Fruit fly (Drosophila melanogaster) whole organism, adult: Measurements from ENCODE around the gene RpL10Ab.

ENCODE experiments used
- CG11617 ChIP-seq: fragments of 200-800 bp; sonication (Bioruptor generic); optimal IDR thresholded peaks from 2 replicates; lab custom pipeline; 2017; ENCODE audit warnings: mild to moderate bottlenecking, missing biosample characterization, missing genetic modification reagents, missing genetic modification characterization
- CG12768 ChIP-seq: fragments of 200-800 bp; sonication (Bioruptor generic); optimal IDR thresholded peaks from 2 replicates; lab custom pipeline; 2017; ENCODE audit warnings: missing biosample characterization, missing genetic modification characterization, mild to moderate bottlenecking, moderate library complexity, missing genetic modification reagents
- CG14711 ChIP-seq: fragments of 200-800 bp; sonication (Bioruptor generic); optimal IDR thresholded peaks from 2 replicates; lab custom pipeline; 2018; ENCODE audit warnings: missing biosample characterization, mild to moderate bottlenecking, missing genetic modification characterization, moderate library complexity
- CG1620 ChIP-seq: fragments of 200-800 bp; sonication (Bioruptor generic); optimal IDR thresholded peaks from 2 replicates; lab custom pipeline; 2016; ENCODE audit warnings: missing biosample characterization, missing genetic modification characterization
- CG33017 ChIP-seq: fragments of 200-800 bp; sonication (Bioruptor generic); optimal IDR thresholded peaks from 2 replicates; lab custom pipeline; 2018; ENCODE audit warnings: missing biosample characterization, mild to moderate bottlenecking, missing genetic modification characterization, moderate library complexity
- CG5204 ChIP-seq: fragments of 200-800 bp; sonication (Bioruptor generic); optimal IDR thresholded peaks from 2 replicates; lab custom pipeline; 2016; ENCODE audit warnings: missing biosample characterization, missing genetic modification characterization
- CG7045 ChIP-seq: fragments of 200-800 bp; sonication (Bioruptor generic); optimal IDR thresholded peaks from 2 replicates; lab custom pipeline; 2017; ENCODE audit warnings: missing biosample characterization, mild to moderate bottlenecking, missing genetic modification characterization
- CG7101 ChIP-seq: fragments of 200-800 bp; sonication (Bioruptor generic); optimal IDR thresholded peaks from 2 replicates; lab custom pipeline; 2018; ENCODE audit warnings: missing biosample characterization, mild to moderate bottlenecking, missing genetic modification characterization, moderate library complexity
- Clk ChIP-seq: fragments of 200-800 bp; sonication (Bioruptor generic); optimal IDR thresholded peaks from 2 replicates; lab custom pipeline; 2017; ENCODE audit warnings: missing biosample characterization, missing genetic modification characterization
- Crg-1 ChIP-seq: fragments of 200-800 bp; sonication (Bioruptor generic); optimal IDR thresholded peaks from 2 replicates; lab custom pipeline; 2016; ENCODE audit warnings: missing biosample characterization, missing genetic modification characterization
- Hr96 ChIP-seq: fragments of 200-800 bp; sonication (Bioruptor generic); optimal IDR thresholded peaks from 2 replicates; lab custom pipeline; 2016; ENCODE audit warnings: missing biosample characterization, missing genetic modification characterization
- Mnt ChIP-seq: fragments of 200-800 bp; sonication (Bioruptor generic); optimal IDR thresholded peaks from 2 replicates; lab custom pipeline; 2016; ENCODE audit warnings: missing biosample characterization, mild to moderate bottlenecking, missing genetic modification characterization
- bab1 ChIP-seq: fragments of 200-800 bp; sonication (Bioruptor generic); optimal IDR thresholded peaks from 3 replicates; lab custom pipeline; 2019; ENCODE audit warnings: missing biosample characterization, mild to moderate bottlenecking, missing genetic modification characterization, moderate library complexity
- cic ChIP-seq: fragments of 200-800 bp; sonication (Bioruptor generic); optimal IDR thresholded peaks from 2 replicates; lab custom pipeline; 2017; ENCODE audit warnings: missing biosample characterization, mild to moderate bottlenecking, missing genetic modification characterization, moderate library complexity
- cnc ChIP-seq, 2 experiments: fragments of >200 bp; optimal IDR thresholded peaks; 2 replicates each; lab custom pipeline; 2017
- kay ChIP-seq: fragments of 200-800 bp; sonication (Bioruptor generic); peaks from one replicate; lab custom pipeline; 2016; ENCODE audit warnings: missing biosample characterization, missing genetic modification characterization, borderline replicate concordance
- ovo ChIP-seq: fragments of 200-800 bp; sonication (Bioruptor generic); optimal IDR thresholded peaks from 2 replicates; lab custom pipeline; 2016; ENCODE audit warnings: missing biosample characterization, missing genetic modification characterization
- pad ChIP-seq: fragments of 200-800 bp; sonication (Bioruptor generic); optimal IDR thresholded peaks from 3 replicates; lab custom pipeline; 2017; ENCODE audit warnings: missing biosample characterization, missing genetic modification characterization, mild to moderate bottlenecking, moderate library complexity, missing genetic modification reagents
- tj ChIP-seq: fragments of 200-800 bp; sonication (Bioruptor generic); optimal IDR thresholded peaks from 3 replicates; lab custom pipeline; 2017; ENCODE audit warnings: missing biosample characterization, mild to moderate bottlenecking, missing genetic modification characterization, moderate library complexity
- toe ChIP-seq: fragments of 200-800 bp; sonication (Bioruptor generic); optimal IDR thresholded peaks from 2 replicates; lab custom pipeline; 2016; ENCODE audit warnings: missing biosample characterization, missing genetic modification characterization

The RpL10Ab gene

dm6 chr3L:11847703-11848102, 25.1 kb downstream of the RpL10Ab start, which contains the start of gene CG12521:
Gene CG12521 (minus strand): TSS chr3L:11847803.
- TF ChIP-seq kay (GFP tag; lab: Kevin White, UChicago), result peak; percentile 12
- no peak for TF ChIP-seq ovo
- no peak for TF ChIP-seq pad (GFP tag; lab: Kevin White, UChicago)
- TF ChIP-seq Mnt, result no peak

- no peak for TF ChIP-seq CG14711 (tag; lab: Kevin White, UChicago)
- TF ChIP-seq CG11617 (GFP tag; lab: Kevin White, UChicago), result no peak
- TF ChIP-seq Crg-1 (GFP tag; lab: Kevin White, UChicago), result no peak
- TF ChIP-seq CG1620 (GFP tag; lab: Kevin White, UChicago), result no peak
- no peak for TF ChIP-seq Hr96 (GFP tag; lab: Kevin White, UChicago)
- TF ChIP-seq pad (GFP tag; lab: Kevin White, UChicago), result no peak
- no peak for TF ChIP-seq Clk
Observed at dm6 chr3L:11852924-11853323, 30.3 kb downstream of the RpL10Ab start.

- TF ChIP-seq CG33017 (tag; lab: Kevin White, UChicago) (no peak), CG7045 (GFP tag; lab: Kevin White, UChicago) (no peak), Mnt (no peak), pad (GFP tag; lab: Kevin White, UChicago) (no peak), cnc (optimal IDR thresholded peaks at IDR 0.05; lab: Kevin White, UChicago) (no peak), CG12768 (GFP tag; lab: Kevin White, UChicago) (no peak), Crg-1 (GFP tag; lab: Kevin White, UChicago) (no peak), Clk (no peak), tj (GFP tag; lab: Kevin White, UChicago) (no peak), CG11617 (GFP tag; lab: Kevin White, UChicago) (no peak), ovo (no peak), CG5204 (GFP tag; lab: Kevin White, UChicago) (no peak), Hr96 (GFP tag; lab: Kevin White, UChicago) (no peak), kay (GFP tag; lab: Kevin White, UChicago) (no peak), toe (GFP tag; lab: Kevin White, UChicago) (no peak), cic (GFP tag; lab: Kevin White, UChicago) (no peak), CG1620 (GFP tag; lab: Kevin White, UChicago) (no peak), CG14711 (tag; lab: Kevin White, UChicago) (no peak), CG7101 (no peak)
Observed at dm6 chr3L:11858745-11859144, 36.1 kb downstream of the RpL10Ab start.

- TF ChIP-seq ovo (no peak), CG12768 (GFP tag; lab: Kevin White, UChicago) (no peak), CG7101 (no peak), bab1 (no peak), CG1620 (GFP tag; lab: Kevin White, UChicago) (no peak), Mnt (no peak), toe (GFP tag; lab: Kevin White, UChicago) (no peak), Hr96 (GFP tag; lab: Kevin White, UChicago) (no peak)
Observed at dm6 chr3L:11862266-11862665, 39.6 kb downstream of the RpL10Ab start.

dm6 chr3L:11863587-11863986, 40.9 kb downstream of the RpL10Ab start:
- no peak for TF ChIP-seq cic (GFP tag; lab: Kevin White, UChicago)
- TF ChIP-seq CG5204 (GFP tag; lab: Kevin White, UChicago), result no peak
- no peak for TF ChIP-seq Crg-1 (GFP tag; lab: Kevin White, UChicago)
- TF ChIP-seq kay (GFP tag; lab: Kevin White, UChicago), result no peak
- no peak for TF ChIP-seq CG7101
- no peak for TF ChIP-seq pad (GFP tag; lab: Kevin White, UChicago)
- no peak for TF ChIP-seq CG14711 (tag; lab: Kevin White, UChicago)
- no peak for TF ChIP-seq CG33017 (tag; lab: Kevin White, UChicago)
- TF ChIP-seq bab1, result no peak
- no peak for TF ChIP-seq CG7045 (GFP tag; lab: Kevin White, UChicago)
- no peak for TF ChIP-seq cnc (optimal IDR thresholded peaks at IDR 0.05; lab: Kevin White, UChicago)
- TF ChIP-seq ovo, result no peak
- TF ChIP-seq CG1620 (GFP tag; lab: Kevin White, UChicago), result no peak
- no peak for TF ChIP-seq CG11617 (GFP tag; lab: Kevin White, UChicago)
- no peak for TF ChIP-seq tj (GFP tag; lab: Kevin White, UChicago)
- no peak for TF ChIP-seq Clk
- TF ChIP-seq Hr96 (GFP tag; lab: Kevin White, UChicago), result no peak
- TF ChIP-seq CG12768 (GFP tag; lab: Kevin White, UChicago), result no peak

dm6 chr3L:11869328-11869727, 46.7 kb downstream of the RpL10Ab start:
- TF ChIP-seq tj (GFP tag; lab: Kevin White, UChicago) (no peak), CG7101 (no peak), toe (GFP tag; lab: Kevin White, UChicago) (no peak), bab1 (no peak), kay (GFP tag; lab: Kevin White, UChicago) (no peak), cic (GFP tag; lab: Kevin White, UChicago) (no peak), ovo (no peak), cnc (optimal IDR thresholded peaks at IDR 0.05; lab: Kevin White, UChicago) (no peak), CG1620 (GFP tag; lab: Kevin White, UChicago) (no peak), CG7045 (GFP tag; lab: Kevin White, UChicago) (no peak)

- TF ChIP-seq Crg-1 (GFP tag; lab: Kevin White, UChicago) (no peak), CG12768 (GFP tag; lab: Kevin White, UChicago) (no peak), tj (GFP tag; lab: Kevin White, UChicago) (no peak), Mnt (no peak), Clk (no peak), CG1620 (GFP tag; lab: Kevin White, UChicago) (no peak), cnc (optimal IDR thresholded peaks at IDR 0.05; lab: Kevin White, UChicago) (no peak)
Observed at dm6 chr3L:11871205-11871604, 48.6 kb downstream of the RpL10Ab start, which contains the start of gene CG5906. Gene CG5906 (minus strand): TSS chr3L:11871305.
